ENCODE assay signal across 1 fruit fly cellular context in genomic region chr2L:8481623-8482424, dm6.
TF ChIP-seq lines count a peak whose summit lies in the region.

CG43796 (plus strand) TSS chr2L:8482374.

TF ChIP-seq in whole organism, embryonic, 481 proteins besides CTCF, POLR2A, EP300 and RAD21 (continued from another document and continues in another):
- TF ChIP-seq sna (GFP tag; IDR thresholded peaks at IDR 0.05; lab: Robert Waterston, UW; ENCODE audit: partially characterized antibody) (0 out of 2 replicates have a peak, but pooled peaks have one; percentile 18), HLH4C (GFP tag; IDR thresholded peaks at IDR 0.05; lab: Robert Waterston, UW; ENCODE audit: partially characterized antibody) (peak; percentile 68), NFAT (GFP tag; IDR thresholded peaks at IDR 0.05; lab: Robert Waterston, UW) (no peak), cg (GFP tag; optimal IDR thresholded peaks at IDR 0.05; lab: Kevin White, UChicago) (no peak), CG5953 (GFP tag; IDR thresholded peaks at IDR 0.05; lab: Robert Waterston, UW) (no peak), esg (GFP tag; conservative IDR thresholded peaks at IDR 0.05; lab: Robert Waterston, UW) (no peak), CG1792 (GFP tag; optimal IDR thresholded peaks at IDR 0.05; lab: Kevin White, UChicago) (no peak), crc (GFP tag; optimal IDR thresholded peaks at IDR 0.05; lab: Kevin White, UChicago) (no peak), chn (GFP tag; optimal IDR thresholded peaks at IDR 0.05; lab: Kevin White, UChicago) (no peak), CG1603 (tag; optimal IDR thresholded peaks at IDR 0.05; lab: Kevin White, UChicago) (no peak), CG30020 (tag; optimal IDR thresholded peaks at IDR 0.05; lab: Kevin White, UChicago) (no peak), CG15514 (GFP tag; optimal IDR thresholded peaks at IDR 0.05; lab: Kevin White, UChicago) (no peak), CG7963 (GFP tag; IDR thresholded peaks at IDR 0.05; lab: Robert Waterston, UW; ENCODE audit: partially characterized antibody) (peak; percentile 65; the same call in 1 of the 3 replicates), dati (GFP tag; IDR thresholded peaks at IDR 0.05; lab: Robert Waterston, UW) (no peak), tin (GFP tag; optimal IDR thresholded peaks at IDR 0.05; lab: Kevin White, UChicago) (no peak), E2f2 (GFP tag; IDR thresholded peaks at IDR 0.05; lab: Robert Waterston, UW) (no peak), CG16863 (GFP tag; optimal IDR thresholded peaks at IDR 0.05; lab: Kevin White, UChicago) (no peak), D19B (GFP tag; optimal IDR thresholded peaks at IDR 0.05; lab: Kevin White, UChicago) (no peak), ERR (GFP tag; optimal IDR thresholded peaks at IDR 0.05; lab: Kevin White, UChicago) (no peak), CG16813 (GFP tag; IDR thresholded peaks at IDR 0.05; lab: Robert Waterston, UW; ENCODE audit: partially characterized antibody) (peak; percentile 83), CG6254 (GFP tag; optimal IDR thresholded peaks at IDR 0.05; lab: Kevin White, UChicago) (no peak), CG8281 (tag; optimal IDR thresholded peaks at IDR 0.05; lab: Kevin White, UChicago) (no peak), Dip2 (GFP tag; IDR thresholded peaks at IDR 0.05; lab: Robert Waterston, UW) (no peak), Scr (GFP tag; IDR thresholded peaks at IDR 0.05; lab: Robert Waterston, UW; ENCODE audit: partially characterized antibody) (peak; percentile 65), HLH54F (GFP tag; optimal IDR thresholded peaks at IDR 0.05; lab: Kevin White, UChicago) (no peak), Kr (GFP tag; optimal IDR thresholded peaks at IDR 0.05; lab: Kevin White, UChicago) (no peak), dmrt99B (tag; optimal IDR thresholded peaks at IDR 0.05; lab: Kevin White, UChicago) (no peak), CG4617 (GFP tag; optimal IDR thresholded peaks at IDR 0.05; lab: Kevin White, UChicago; ENCODE audit: borderline replicate concordance) (no peak), Neu2 (GFP tag; optimal IDR thresholded peaks at IDR 0.05; lab: Kevin White, UChicago; ENCODE audit: borderline replicate concordance) (no peak), sens (GFP tag; lab: Kevin White, UChicago) (peak; percentile 81), CG11093 (GFP tag; IDR thresholded peaks at IDR 0.05; lab: Robert Waterston, UW) (no peak), CG42726 (GFP tag; IDR thresholded peaks at IDR 0.05; lab: Robert Waterston, UW; ENCODE audit: partially characterized antibody) (peak; percentile 41), Tbp (GFP tag; optimal IDR thresholded peaks at IDR 0.05; lab: Kevin White, UChicago) (no peak), CG2889 (GFP tag; IDR thresholded peaks at IDR 0.05; lab: Robert Waterston, UW) (no peak), CG3726 (GFP tag; IDR thresholded peaks at IDR 0.05; lab: Robert Waterston, UW) (no peak), zfh1 (GFP tag; IDR thresholded peaks at IDR 0.05; lab: Robert Waterston, UW) (no peak), vnd (GFP tag; IDR thresholded peaks at IDR 0.05; lab: Robert Waterston, UW; ENCODE audit: partially characterized antibody) (peak; percentile 49; the same call in 1 of the 3 replicates), jumu (GFP tag; optimal IDR thresholded peaks at IDR 0.05; lab: Kevin White, UChicago) (no peak), CG13775 (GFP tag; optimal IDR thresholded peaks at IDR 0.05; lab: Kevin White, UChicago) (no peak), Atf3 (GFP tag; optimal IDR thresholded peaks at IDR 0.05; lab: Kevin White, UChicago) (no peak), CG3995 (GFP tag; optimal IDR thresholded peaks at IDR 0.05; lab: Kevin White, UChicago) (no peak), kah (GFP tag; optimal IDR thresholded peaks at IDR 0.05; lab: Kevin White, UChicago) (no peak), CG17361 (GFP tag; IDR thresholded peaks at IDR 0.05; lab: Robert Waterston, UW) (no peak), hth (optimal IDR thresholded peaks at IDR 0.05; lab: Kevin White, UChicago) (no peak), CG12659 (GFP tag; optimal IDR thresholded peaks at IDR 0.05; lab: Kevin White, UChicago) (no peak), lola (GFP tag; optimal IDR thresholded peaks at IDR 0.05; lab: Kevin White, UChicago) (no peak), vvl (GFP tag; IDR thresholded peaks at IDR 0.05; lab: Robert Waterston, UW) (no peak), Atf6 (GFP tag; IDR thresholded peaks at IDR 0.05; lab: Robert Waterston, UW) (no peak), Dll (GFP tag; IDR thresholded peaks at IDR 0.05; lab: Robert Waterston, UW; ENCODE audit: partially characterized antibody) (peak; percentile 62; the same call in 2 of the 4 replicates), CG12071 (GFP tag; optimal IDR thresholded peaks at IDR 0.05; lab: Kevin White, UChicago) (no peak), CG4820 (GFP tag; optimal IDR thresholded peaks at IDR 0.05; lab: Kevin White, UChicago) (no peak), nerfin-2 (GFP tag; IDR thresholded peaks at IDR 0.05; lab: Robert Waterston, UW; ENCODE audit: partially characterized antibody) (peak; percentile 51; the same call in 1 of the 2 replicates), CG10366 (GFP tag; IDR thresholded peaks at IDR 0.05; lab: Robert Waterston, UW) (no peak), B-H2 (GFP tag; optimal IDR thresholded peaks at IDR 0.05; lab: Kevin White, UChicago) (no peak), Elba2 (GFP tag; optimal IDR thresholded peaks at IDR 0.05; lab: Kevin White, UChicago) (no peak), Antp (GFP tag; optimal IDR thresholded peaks at IDR 0.05; lab: Kevin White, UChicago) (no peak), D (optimal IDR thresholded peaks at IDR 0.05; lab: Kevin White, UChicago) (no peak), D (GFP tag; optimal IDR thresholded peaks at IDR 0.05; lab: Kevin White, UChicago) (no peak), CG17328 (GFP tag; IDR thresholded peaks at IDR 0.05; lab: Robert Waterston, UW) (no peak), sima (GFP tag; optimal IDR thresholded peaks at IDR 0.05; lab: Kevin White, UChicago) (no peak), pzg (GFP tag; optimal IDR thresholded peaks at IDR 0.05; lab: Kevin White, UChicago) (no peak), CG10209 (GFP tag; optimal IDR thresholded peaks at IDR 0.05; lab: Kevin White, UChicago) (no peak), CG12104 (GFP tag; optimal IDR thresholded peaks at IDR 0.05; lab: Kevin White, UChicago) (no peak), br (optimal IDR thresholded peaks at IDR 0.05; lab: Kevin White, UChicago) (no peak), eve (GFP tag; optimal IDR thresholded peaks at IDR 0.05; lab: Kevin White, UChicago) (no peak), Myb (GFP tag; optimal IDR thresholded peaks at IDR 0.05; lab: Kevin White, UChicago) (no peak), Abd-B (GFP tag; optimal IDR thresholded peaks at IDR 0.05; lab: Kevin White, UChicago) (no peak), CG9932 (GFP tag; IDR thresholded peaks at IDR 0.05; lab: Robert Waterston, UW) (no peak), Jarid2 (GFP tag; optimal IDR thresholded peaks at IDR 0.05; lab: Kevin White, UChicago) (no peak), H2.0 (GFP tag; IDR thresholded peaks at IDR 0.05; lab: Robert Waterston, UW) (no peak), CG7556 (GFP tag; optimal IDR thresholded peaks at IDR 0.05; lab: Kevin White, UChicago) (no peak), Bdp1 (GFP tag; optimal IDR thresholded peaks at IDR 0.05; lab: Kevin White, UChicago) (peak; percentile 97), CG15073 (GFP tag; optimal IDR thresholded peaks at IDR 0.05; lab: Kevin White, UChicago) (no peak), CG17802 (tag; optimal IDR thresholded peaks at IDR 0.05; lab: Kevin White, UChicago) (no peak), Bgb (GFP tag; IDR thresholded peaks at IDR 0.05; lab: Robert Waterston, UW; ENCODE audit: partially characterized antibody) (peak; percentile 68), Stat92E (GFP tag; optimal IDR thresholded peaks at IDR 0.05; lab: Kevin White, UChicago) (peak in 1 of 3 experiments; percentile 31), Nf-YB (GFP tag; optimal IDR thresholded peaks at IDR 0.05; lab: Kevin White, UChicago) (no peak), knrl (GFP tag; IDR thresholded peaks at IDR 0.05; lab: Robert Waterston, UW; ENCODE audit: partially characterized antibody) (peak; percentile 51; the same call in 1 of the 3 replicates), Meics (GFP tag; optimal IDR thresholded peaks at IDR 0.05; lab: Kevin White, UChicago) (no peak), Xrp1 (GFP tag; IDR thresholded peaks at IDR 0.05; lab: Robert Waterston, UW) (0 out of 2 replicates have a peak, but pooled peaks have one; percentile 14), lbe (GFP tag; optimal IDR thresholded peaks at IDR 0.05; lab: Kevin White, UChicago) (no peak), H15 (GFP tag; IDR thresholded peaks at IDR 0.05; lab: Robert Waterston, UW) (no peak), Sox100B (GFP tag; optimal IDR thresholded peaks at IDR 0.05; lab: Kevin White, UChicago) (no peak), tna (GFP tag; IDR thresholded peaks at IDR 0.05; lab: Robert Waterston, UW; ENCODE audit: partially characterized antibody) (peak; percentile 58; the same call in 1 of the 2 replicates), sisA (GFP tag; IDR thresholded peaks at IDR 0.05; lab: Robert Waterston, UW) (no peak), CG6654 (GFP tag; optimal IDR thresholded peaks at IDR 0.05; lab: Kevin White, UChicago) (no peak), CG17359 (tag; optimal IDR thresholded peaks at IDR 0.05; lab: Kevin White, UChicago) (no peak), hb (GFP tag; IDR thresholded peaks at IDR 0.05; lab: Robert Waterston, UW; ENCODE audit: partially characterized antibody) (0 out of 3 replicates have a peak, but pooled peaks have one; percentile 50), NK7.1 (GFP tag; optimal IDR thresholded peaks at IDR 0.05; lab: Kevin White, UChicago) (no peak), gfzf (GFP tag; optimal IDR thresholded peaks at IDR 0.05; lab: Kevin White, UChicago) (no peak), CG4328 (GFP tag; optimal IDR thresholded peaks at IDR 0.05; lab: Kevin White, UChicago) (no peak), en (GFP tag; optimal IDR thresholded peaks at IDR 0.05; lab: Kevin White, UChicago) (no peak), Hr51 (GFP tag; optimal IDR thresholded peaks at IDR 0.05; lab: Kevin White, UChicago) (no peak), slp2 (GFP tag; optimal IDR thresholded peaks at IDR 0.05; lab: Kevin White, UChicago) (no peak), Pdp1 (GFP tag; optimal IDR thresholded peaks at IDR 0.05; lab: Kevin White, UChicago) (no peak), Camta (GFP tag; optimal IDR thresholded peaks at IDR 0.05; lab: Kevin White, UChicago) (no peak), slou (GFP tag; optimal IDR thresholded peaks at IDR 0.05; lab: Kevin White, UChicago) (no peak), CG13287 (GFP tag; IDR thresholded peaks at IDR 0.05; lab: Robert Waterston, UW; ENCODE audit: partially characterized antibody) (peak; percentile 13; the same call in 1 of the 2 replicates), fru (optimal IDR thresholded peaks at IDR 0.05; lab: Kevin White, UChicago) (no peak), CG9817 (tag; optimal IDR thresholded peaks at IDR 0.05; lab: Kevin White, UChicago) (no peak), CG1832 (GFP tag; optimal IDR thresholded peaks at IDR 0.05; lab: Kevin White, UChicago) (no peak), CG8478 (optimal IDR thresholded peaks at IDR 0.05; lab: Kevin White, UChicago) (no peak), wdn (GFP tag; IDR thresholded peaks at IDR 0.05; lab: Robert Waterston, UW) (no peak), HmgD (GFP tag; optimal IDR thresholded peaks at IDR 0.05; lab: Kevin White, UChicago) (no peak), Adf1 (GFP tag; IDR thresholded peaks at IDR 0.05; lab: Robert Waterston, UW) (no peak), tx (GFP tag; optimal IDR thresholded peaks at IDR 0.05; lab: Kevin White, UChicago) (no peak), CG5245 (GFP tag; optimal IDR thresholded peaks at IDR 0.05; lab: Kevin White, UChicago) (no peak), az2 (GFP tag; optimal IDR thresholded peaks at IDR 0.05; lab: Kevin White, UChicago) (no peak), pho (GFP tag; optimal IDR thresholded peaks at IDR 0.05; lab: Kevin White, UChicago) (no peak), CG2875 (GFP tag; optimal IDR thresholded peaks at IDR 0.05; lab: Kevin White, UChicago) (no peak), amos (GFP tag; IDR thresholded peaks at IDR 0.05; lab: Robert Waterston, UW; ENCODE audit: partially characterized antibody) (peak; percentile 69), nom (GFP tag; optimal IDR thresholded peaks at IDR 0.05; lab: Kevin White, UChicago) (no peak), kni (GFP tag; optimal IDR thresholded peaks at IDR 0.05; lab: Kevin White, UChicago) (no peak), stc (GFP tag; IDR thresholded peaks at IDR 0.05; lab: Robert Waterston, UW) (no peak), Ssrp (tag; optimal IDR thresholded peaks at IDR 0.05; lab: Kevin White, UChicago) (no peak), CG18262 (tag; optimal IDR thresholded peaks at IDR 0.05; lab: Kevin White, UChicago) (no peak), tup (GFP tag; optimal IDR thresholded peaks at IDR 0.05; lab: Kevin White, UChicago) (no peak), CG6791 (GFP tag; IDR thresholded peaks at IDR 0.05; lab: Robert Waterston, UW; ENCODE audit: partially characterized antibody) (peak; percentile 87), onecut (GFP tag; IDR thresholded peaks at IDR 0.05; lab: Robert Waterston, UW) (no peak), zfh2 (GFP tag; optimal IDR thresholded peaks at IDR 0.05; lab: Kevin White, UChicago) (no peak), CG1602 (GFP tag; optimal IDR thresholded peaks at IDR 0.05; lab: Kevin White, UChicago) (no peak), sr (GFP tag; IDR thresholded peaks at IDR 0.05; lab: Robert Waterston, UW) (no peak), CG1233 (GFP tag; optimal IDR thresholded peaks at IDR 0.05; lab: Kevin White, UChicago) (no peak), klu (GFP tag; IDR thresholded peaks at IDR 0.05; lab: Robert Waterston, UW) (no peak), dan (GFP tag; IDR thresholded peaks at IDR 0.05; lab: Robert Waterston, UW) (no peak), cad (GFP tag; optimal IDR thresholded peaks at IDR 0.05; lab: Kevin White, UChicago) (no peak), CG10959 (GFP tag; IDR thresholded peaks at IDR 0.05; lab: Robert Waterston, UW) (no peak), YL-1 (GFP tag; optimal IDR thresholded peaks at IDR 0.05; lab: Kevin White, UChicago) (no peak), CG10321 (GFP tag; IDR thresholded peaks at IDR 0.05; lab: Robert Waterston, UW) (no peak), chm (GFP tag; IDR thresholded peaks at IDR 0.05; lab: Robert Waterston, UW) (no peak), pita (GFP tag; optimal IDR thresholded peaks at IDR 0.05; lab: Kevin White, UChicago) (no peak), abd-A (tag; optimal IDR thresholded peaks at IDR 0.05; lab: Kevin White, UChicago) (no peak), bbx (GFP tag; IDR thresholded peaks at IDR 0.05; lab: Robert Waterston, UW; ENCODE audit: partially characterized antibody) (peak; percentile 77), CG15696 (tag; optimal IDR thresholded peaks at IDR 0.05; lab: Kevin White, UChicago) (no peak), peb (GFP tag; IDR thresholded peaks at IDR 0.05; lab: Robert Waterston, UW) (no peak)
